Fruit fly (Drosophila melanogaster) whole organism: ENCODE measurements around the gene CG43999.

Experiments
- CG8478 ChIP-seq: fragments of >200 bp; optimal IDR thresholded peaks from 2 replicates; lab custom pipeline; 2018; ENCODE audit warnings: inconsistent platforms
- Dll ChIP-seq: fragments of >200 bp; optimal IDR thresholded peaks from 2 replicates; lab custom pipeline; 2017
- EcR ChIP-seq, 2 experiments: fragments of >200 bp; optimal IDR thresholded peaks; 2 replicates each; lab custom pipeline; 2017; ENCODE audit warnings: missing biosample characterization in 2 of 2, missing genetic modification characterization in 2 of 2, missing genetic modification reagents in 2 of 2
- pan ChIP-seq: fragments of >200 bp; optimal IDR thresholded peaks from 2 replicates; lab custom pipeline; 2017
- psq ChIP-seq: fragments of >200 bp; optimal IDR thresholded peaks from 2 replicates; lab custom pipeline; 2017
- usp ChIP-seq: fragments of >200 bp; optimal IDR thresholded peaks from 2 replicates; lab custom pipeline; 2017; ENCODE audit warnings: missing biosample characterization, missing genetic modification characterization, mixed read lengths

dm6 chr3R:23940840-23941364 is 12.1 kb upstream of the CG43999 start:
- TF ChIP-seq EcR (GFP tag; optimal IDR thresholded peaks at IDR 0.05; lab: Kevin White, UChicago), result no peak
- TF ChIP-seq CG8478 (lab: Kevin White, UChicago), result no peak
- no peak for TF ChIP-seq psq
- TF ChIP-seq usp (GFP tag; lab: Kevin White, UChicago), result no peak
- no peak for TF ChIP-seq pan (lab: Kevin White, UChicago)
- TF ChIP-seq Dll (lab: Kevin White, UChicago), result no peak
